Worm (Caenorhabditis elegans): ENCODE data around the gene dnsn-1.
"Not testable (repeated sequence)": the region's sequence is repeated elsewhere in the genome, so short reads cannot be mapped to it uniquely, and the experiment has no call there.

Gene dnsn-1

ce11 chrII:410832-411231, at the start of gene dnsn-1, which contains the start of gene C24H12.4:
Gene dnsn-1, minus strand, starts transcription at chrII:410932.
Gene C24H12.4, plus strand, starts transcription at chrII:411222.
- no peak for TF ChIP-seq unc-62 (GFP tag; optimal IDR thresholded peaks at IDR 0.05)

- TF ChIP-seq unc-62 (GFP tag; optimal IDR thresholded peaks at IDR 0.05) = no peak
Observed at ce11 chrII:457790-458189, 47.1 kb upstream of the dnsn-1 start, which contains the start of gene gvd-1. Gene gvd-1, minus strand, starts transcription at chrII:457890.

DNA sequence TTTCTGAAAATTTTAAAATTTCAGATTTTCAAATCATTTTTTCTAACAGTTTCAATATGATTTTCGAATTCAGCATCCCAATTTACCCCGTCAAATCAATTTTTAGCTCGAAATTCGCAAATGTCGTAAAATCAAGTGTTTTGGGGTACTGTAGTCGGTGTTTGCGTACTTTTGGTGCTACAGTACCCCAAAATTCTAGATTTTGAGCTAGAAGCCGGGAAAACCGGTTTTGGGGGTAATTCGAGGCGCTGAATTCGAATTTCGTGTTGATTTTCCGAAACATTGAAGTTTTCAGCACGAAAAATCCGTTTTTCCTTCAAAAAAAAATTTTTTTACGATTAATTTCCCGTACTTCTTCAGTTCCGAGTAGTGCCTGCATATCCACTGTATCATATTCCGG, 45.6 kb upstream of the dnsn-1 start:
- TF ChIP-seq unc-62 (GFP tag; optimal IDR thresholded peaks at IDR 0.05) = no peak

DNA sequence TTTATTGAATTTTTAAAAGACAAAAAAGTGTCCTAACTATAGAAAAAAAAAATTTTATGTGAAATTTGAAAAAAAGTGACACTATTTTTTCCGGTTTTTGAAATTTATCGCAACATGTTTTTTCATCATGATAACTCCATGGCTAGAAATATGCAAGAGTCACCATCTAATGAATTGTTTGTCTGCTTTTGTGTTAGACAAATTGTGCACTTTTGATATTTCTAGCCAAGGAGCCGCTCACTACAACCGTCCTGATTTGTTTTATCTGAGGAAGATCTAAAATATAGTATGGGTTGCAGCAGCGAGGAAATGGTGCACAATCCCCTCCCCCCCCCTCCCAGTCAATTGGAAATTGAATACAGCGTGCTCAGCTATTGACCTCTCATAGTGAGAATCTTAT, 43.9 kb upstream of the dnsn-1 start, which contains the start of gene W10D9.1:
TSS of gene W10D9.1 (plus strand) at position 301 of the 400 bp plus-strand sequence.
- TF ChIP-seq unc-62 (GFP tag; optimal IDR thresholded peaks at IDR 0.05) = not testable (repeated sequence)

ce11 chrII:441102-441501, 30.4 kb upstream of the dnsn-1 start, which contains the start of gene C24H12.1:
Gene C24H12.1, plus strand, starts transcription at chrII:441402.
- not testable (repeated sequence) for TF ChIP-seq unc-62 (GFP tag; optimal IDR thresholded peaks at IDR 0.05)

DNA sequence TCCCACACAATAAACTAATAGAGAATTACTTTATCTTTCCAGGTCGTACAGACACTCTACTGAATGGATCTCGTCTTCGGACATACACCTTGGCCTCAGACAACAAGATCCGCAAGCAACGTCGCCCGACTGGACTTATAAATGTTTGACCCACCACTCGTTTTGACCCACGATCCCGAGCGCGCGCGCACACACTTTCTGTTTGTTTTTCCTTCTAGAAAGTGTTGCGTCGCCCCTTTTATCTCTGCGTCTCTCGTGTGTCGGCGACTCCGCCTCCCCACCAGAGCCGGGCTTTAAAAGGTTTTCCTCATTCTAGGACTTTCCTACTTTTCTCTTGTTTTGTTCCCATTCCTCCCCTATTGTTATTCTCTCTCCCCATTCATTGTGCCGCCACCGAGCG, 26.5 kb upstream of the dnsn-1 start:
- TF ChIP-seq unc-62 (GFP tag; optimal IDR thresholded peaks at IDR 0.05) = no peak

DNA sequence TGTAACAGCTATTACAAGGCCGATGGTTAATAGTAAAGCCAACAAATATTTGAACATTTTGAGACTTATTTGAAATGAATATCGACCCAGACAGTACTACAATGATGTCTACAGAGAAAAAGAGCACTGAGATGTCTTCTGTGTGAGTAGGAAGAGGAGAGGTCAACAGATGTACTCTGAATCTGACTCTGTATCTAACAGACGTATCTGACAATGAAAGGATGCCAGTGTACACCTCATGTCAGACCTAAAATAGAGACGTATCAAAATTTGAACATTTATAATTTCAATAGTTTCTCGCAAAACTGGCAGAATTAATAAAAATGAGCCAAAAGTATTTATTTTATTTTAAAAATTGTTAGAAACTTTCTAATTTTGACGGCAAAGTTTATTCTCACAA, 12.4 kb upstream of the dnsn-1 start, which contains the start of gene C24H12.8:
TSS of gene C24H12.8 (minus strand) at position 101 of the 400 bp plus-strand sequence.
- TF ChIP-seq unc-62 (GFP tag; optimal IDR thresholded peaks at IDR 0.05) = no peak

ce11 chrII:418782-419181, 8.1 kb upstream of the dnsn-1 start, which contains the start of gene C24H12.6:
Gene C24H12.6, minus strand, starts transcription at chrII:418882.
- TF ChIP-seq unc-62 (GFP tag; optimal IDR thresholded peaks at IDR 0.05) = no peak

ce11 chrII:402435-402834, 8.3 kb downstream of the dnsn-1 start, which contains the start of gene clec-10:
Gene clec-10, plus strand, starts transcription at chrII:402678.
- no peak for TF ChIP-seq unc-62 (GFP tag; optimal IDR thresholded peaks at IDR 0.05)

- TF ChIP-seq unc-62 (GFP tag; optimal IDR thresholded peaks at IDR 0.05) = no peak
Observed at ce11 chrII:401211-401610, 9.5 kb downstream of the dnsn-1 start.

- TF ChIP-seq unc-62 (GFP tag; optimal IDR thresholded peaks at IDR 0.05) = no peak
Observed at ce11 chrII:400167-400566, 10.6 kb downstream of the dnsn-1 start.

DNA sequence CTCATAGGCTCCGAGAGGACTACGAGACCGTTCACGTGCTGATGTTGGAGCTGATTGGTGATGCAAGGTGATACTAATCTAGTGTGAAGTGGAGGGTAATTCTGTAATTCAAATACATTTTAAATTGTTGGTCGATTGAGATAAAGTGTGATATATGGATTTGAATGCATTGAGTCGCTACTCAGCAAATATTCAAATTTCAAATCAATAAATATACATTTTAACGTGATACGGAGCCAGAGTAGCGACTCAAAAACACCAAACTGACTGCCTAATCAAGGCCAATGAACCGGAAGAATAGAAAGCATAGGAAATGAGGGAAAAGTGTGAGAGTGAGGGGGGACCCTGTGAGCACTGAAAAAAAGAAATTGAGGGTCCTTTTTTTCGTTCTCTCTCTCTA, 11.4 kb downstream of the dnsn-1 start, which contains the start of gene C03H5.6:
TSS of gene C03H5.6 (minus strand) at position 101 of the 400 bp plus-strand sequence.
- TF ChIP-seq unc-62 (GFP tag; optimal IDR thresholded peaks at IDR 0.05) = no peak

DNA sequence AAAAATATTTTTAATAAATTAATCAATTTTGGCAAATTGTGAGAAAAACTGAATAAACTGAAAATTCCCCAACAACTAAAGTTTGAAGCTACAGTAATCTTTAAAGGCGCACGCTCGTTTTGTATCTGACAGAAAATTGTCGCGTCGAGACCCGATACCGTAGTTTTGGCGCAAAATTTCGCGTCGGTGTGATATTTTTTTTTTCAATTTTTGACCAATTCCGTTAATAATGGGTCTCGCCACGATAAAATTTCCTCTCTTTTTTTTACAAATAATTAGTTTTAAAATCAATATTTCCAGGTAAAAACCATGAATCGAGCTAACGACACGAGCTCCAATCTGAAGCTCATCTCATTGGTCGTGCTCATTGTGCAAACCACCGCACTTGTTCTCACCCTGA, 22.2 kb downstream of the dnsn-1 start, which contains the start of gene nstp-4:
TSS of gene nstp-4 (plus strand) at position 301 of the 400 bp plus-strand sequence.
- TF ChIP-seq unc-62 (GFP tag; optimal IDR thresholded peaks at IDR 0.05) = no peak

DNA sequence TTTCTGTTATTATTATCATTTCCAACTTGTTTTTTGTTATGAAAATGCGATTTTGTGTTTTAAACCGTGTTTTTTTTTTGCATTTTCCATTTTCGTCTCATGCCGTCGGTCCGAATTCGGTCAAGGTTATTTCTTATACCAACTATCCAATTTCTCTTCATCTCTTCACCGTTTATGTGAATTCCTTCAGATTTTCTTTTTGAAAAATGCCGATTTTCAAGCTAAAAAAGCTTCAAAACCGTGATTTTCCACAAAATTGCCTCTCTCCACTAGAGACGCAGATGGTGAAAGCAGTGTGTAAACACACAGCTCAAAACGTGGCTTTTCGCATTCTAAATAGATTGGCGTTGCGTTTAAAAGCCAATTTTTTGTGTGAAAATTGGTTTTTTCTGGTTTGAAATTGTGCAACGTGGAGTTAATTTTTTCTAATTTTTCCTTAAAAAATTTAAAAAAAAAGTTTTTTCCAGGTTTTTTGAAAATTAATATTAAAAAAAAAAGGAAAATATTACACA, 22.8 kb downstream of the dnsn-1 start:
- no peak for TF ChIP-seq unc-62 (GFP tag; optimal IDR thresholded peaks at IDR 0.05)

ce11 chrII:385957-386356, 24.8 kb downstream of the dnsn-1 start, which contains the start of gene C03H5.3:
Gene C03H5.3, plus strand, starts transcription at chrII:386088.
- no peak for TF ChIP-seq unc-62 (GFP tag; optimal IDR thresholded peaks at IDR 0.05)

- TF ChIP-seq unc-62 (GFP tag; optimal IDR thresholded peaks at IDR 0.05) = no peak
Observed at ce11 chrII:385258-385657, 25.5 kb downstream of the dnsn-1 start, which contains the start of gene C03H5.5. Gene C03H5.5, minus strand, starts transcription at chrII:385358.

- no peak for TF ChIP-seq unc-62 (GFP tag; optimal IDR thresholded peaks at IDR 0.05)
Observed at ce11 chrII:379935-380334, 30.8 kb downstream of the dnsn-1 start, which contains the start of gene C03H5.7. Gene C03H5.7, plus strand, starts transcription at chrII:380235.

All from whole organism, dauer.